Fruit fly (Drosophila melanogaster) whole organism, embryonic: Measurements from ENCODE around the gene PolD2.

Experiments
- CG10267 ChIP-seq: fragments of 200-800 bp; sonication (Bioruptor generic); optimal IDR thresholded peaks from 2 replicates; lab custom pipeline; 2018; ENCODE audit warnings: missing biosample characterization, mild to moderate bottlenecking, missing genetic modification characterization, moderate library complexity
- CG10462 ChIP-seq: fragments of 200-800 bp; sonication (Bioruptor generic); optimal IDR thresholded peaks from 2 replicates; lab custom pipeline; 2016; ENCODE audit warnings: missing biosample characterization, missing genetic modification characterization
- CG1233 ChIP-seq: fragments of 200-800 bp; sonication (Bioruptor generic); optimal IDR thresholded peaks from 4 replicates; lab custom pipeline; 2018; ENCODE audit warnings: missing biosample characterization, mild to moderate bottlenecking, missing genetic modification characterization
- CG12659 ChIP-seq: fragments of 200-800 bp; sonication (Bioruptor generic); optimal IDR thresholded peaks from 3 replicates; lab custom pipeline; 2017; ENCODE audit warnings: mild to moderate bottlenecking, missing biosample characterization, missing genetic modification reagents, missing genetic modification characterization
- CG15011 ChIP-seq: fragments of 200-800 bp; sonication (Bioruptor generic); optimal IDR thresholded peaks from 3 replicates; lab custom pipeline; 2018; ENCODE audit warnings: missing biosample characterization, mild to moderate bottlenecking, missing genetic modification characterization
- CG16779 ChIP-seq: fragments of 200-800 bp; sonication (Bioruptor generic); IDR thresholded peaks from 2 replicates; pipeline ENCODE4 v1.3.6; 2022; ENCODE audit warnings: missing biosample characterization, missing genetic modification characterization
- CG16813 ChIP-seq: fragments of 200-800 bp; sonication (Bioruptor generic); IDR thresholded peaks from 3 replicates; pipeline ENCODE4 v1.3.6; 2022; ENCODE audit warnings: missing biosample characterization, missing genetic modification characterization; ENCODE audit not compliant: partially characterized antibody
- CG17186 ChIP-seq: fragments of 200-800 bp; sonication (Bioruptor generic); optimal IDR thresholded peaks from 3 replicates; lab custom pipeline; 2017; ENCODE audit warnings: missing biosample characterization, missing genetic modification reagents, missing genetic modification characterization
- CG17385 ChIP-seq: fragments of 200-800 bp; sonication (Bioruptor generic); optimal IDR thresholded peaks from 3 replicates; lab custom pipeline; 2018; ENCODE audit warnings: missing biosample characterization, mild to moderate bottlenecking, missing genetic modification characterization
- CG17829 ChIP-seq: fragments of 200-800 bp; optimal IDR thresholded peaks from 2 replicates; lab custom pipeline; 2019; ENCODE audit warnings: missing biosample characterization, mild to moderate bottlenecking, missing genetic modification characterization, moderate library complexity
- CG2199 ChIP-seq: fragments of 200-800 bp; sonication (Bioruptor generic); IDR thresholded peaks from 3 replicates; pipeline ENCODE4 v1.3.6; 2022; ENCODE audit warnings: missing biosample characterization, missing genetic modification characterization
- CG2202 ChIP-seq: fragments of 200-800 bp; sonication (Bioruptor generic); optimal IDR thresholded peaks from 2 replicates; lab custom pipeline; 2018; ENCODE audit warnings: missing biosample characterization, mild to moderate bottlenecking, missing genetic modification characterization
- CG2712 ChIP-seq: fragments of 200-800 bp; optimal IDR thresholded peaks from 3 replicates; lab custom pipeline; 2019; ENCODE audit warnings: missing biosample characterization, mild to moderate bottlenecking, missing genetic modification characterization, moderate library complexity
- CG30020 ChIP-seq: fragments of 200-800 bp; optimal IDR thresholded peaks from 2 replicates; lab custom pipeline; 2019; ENCODE audit warnings: missing biosample characterization, mild to moderate bottlenecking, missing genetic modification characterization, moderate library complexity
- CG30431 ChIP-seq: fragments of 200-800 bp; sonication (Bioruptor generic); optimal IDR thresholded peaks from 2 replicates; lab custom pipeline; 2017; ENCODE audit warnings: missing biosample characterization, missing genetic modification characterization
- CG3065 ChIP-seq: fragments of 200-800 bp; sonication (Bioruptor generic); optimal IDR thresholded peaks from 2 replicates; lab custom pipeline; 2016; ENCODE audit warnings: missing biosample characterization, missing genetic modification characterization
- CG32532 ChIP-seq: fragments of 200-800 bp; sonication (Bioruptor generic); IDR thresholded peaks from 2 replicates; pipeline ENCODE4 v1.3.6; 2022; ENCODE audit warnings: missing biosample characterization, missing genetic modification characterization
- CG32772 ChIP-seq: fragments of 200-800 bp; sonication (Bioruptor generic); IDR thresholded peaks from 2 replicates; pipeline ENCODE4 v1.3.6; 2022; ENCODE audit warnings: missing biosample characterization, missing genetic modification characterization
- CG3995 ChIP-seq: fragments of 200-800 bp; sonication (Bioruptor generic); optimal IDR thresholded peaks from 3 replicates; lab custom pipeline; 2016; ENCODE audit warnings: missing biosample characterization, missing genetic modification characterization
- CG4360 ChIP-seq: fragments of 200-800 bp; sonication (Bioruptor generic); IDR thresholded peaks from 2 replicates; pipeline ENCODE4 v1.3.6; 2022; ENCODE audit warnings: missing biosample characterization, missing genetic modification characterization
- CG7839 ChIP-seq: fragments of 200-800 bp; sonication (Bioruptor generic); optimal IDR thresholded peaks from 3 replicates; lab custom pipeline; 2018; ENCODE audit warnings: missing biosample characterization, mild to moderate bottlenecking, missing genetic modification characterization, moderate library complexity
- D19B ChIP-seq: fragments of 200-800 bp; sonication (Bioruptor generic); optimal IDR thresholded peaks from 2 replicates; lab custom pipeline; 2017; ENCODE audit warnings: missing biosample characterization, mild to moderate bottlenecking, missing genetic modification characterization
- Ets65A ChIP-seq: fragments of 200-800 bp; sonication (Bioruptor generic); peaks from one replicate; lab custom pipeline; 2016; ENCODE audit warnings: missing biosample characterization, missing genetic modification characterization
- Hr3 ChIP-seq: fragments of 200-800 bp; sonication (Bioruptor generic); optimal IDR thresholded peaks from 3 replicates; lab custom pipeline; 2016; ENCODE audit warnings: missing biosample characterization, missing genetic modification characterization
- NC2α ChIP-seq: fragments of 200-800 bp; sonication (Bioruptor generic); optimal IDR thresholded peaks from 2 replicates; lab custom pipeline; 2016; ENCODE audit warnings: missing biosample characterization, missing genetic modification characterization
- NfI ChIP-seq: fragments of 200-800 bp; sonication (Bioruptor generic); optimal IDR thresholded peaks from 3 replicates; lab custom pipeline; 2018; ENCODE audit warnings: missing biosample characterization, mild to moderate bottlenecking, missing genetic modification characterization, moderate library complexity
- PHDP ChIP-seq: fragments of 200-800 bp; sonication (Bioruptor generic); optimal IDR thresholded peaks from 3 replicates; lab custom pipeline; 2018; ENCODE audit warnings: missing biosample characterization, mild to moderate bottlenecking, missing genetic modification characterization, moderate library complexity
- Trl ChIP-seq, 3 experiments: fragments of >200 bp in 2 of 3; fragments of 200-800 bp in 1 of 3; sonication (Bioruptor generic) in 1 of 3; optimal IDR thresholded peaks; 2 replicates in 1 of 3; 3 replicates in 2 of 3; lab custom pipeline; 2016 to 2017; ENCODE audit warnings: missing biosample characterization in 1 of 3, missing genetic modification characterization in 1 of 3
- Vsx1 ChIP-seq: fragments of 200-800 bp; sonication (Bioruptor generic); optimal IDR thresholded peaks from 2 replicates; lab custom pipeline; 2017; ENCODE audit warnings: missing biosample characterization, mild to moderate bottlenecking, missing genetic modification characterization, missing genetic modification reagents
- abd-A ChIP-seq: fragments of 200-800 bp; sonication (Bioruptor generic); optimal IDR thresholded peaks from 3 replicates; lab custom pipeline; 2019; ENCODE audit warnings: missing biosample characterization, mild to moderate bottlenecking, missing genetic modification characterization, moderate library complexity
- bab2 ChIP-seq: fragments of 200-800 bp; sonication (Bioruptor generic); optimal IDR thresholded peaks from 2 replicates; lab custom pipeline; 2016; ENCODE audit warnings: missing biosample characterization, missing genetic modification characterization
- br ChIP-seq: fragments of >200 bp; optimal IDR thresholded peaks from 2 replicates; lab custom pipeline; 2017
- ci ChIP-seq: fragments of 200-800 bp; sonication (Bioruptor generic); IDR thresholded peaks from 3 replicates; pipeline ENCODE4 v1.3.6; 2022; ENCODE audit warnings: missing biosample characterization, missing genetic modification characterization
- danr ChIP-seq: fragments of 200-800 bp; sonication (Bioruptor generic); IDR thresholded peaks from 2 replicates; pipeline ENCODE4 v1.3.6; 2022; ENCODE audit warnings: missing biosample characterization, missing genetic modification characterization
- ewg ChIP-seq: fragments of 200-800 bp; sonication (Bioruptor generic); optimal IDR thresholded peaks from 3 replicates; lab custom pipeline; 2017; ENCODE audit warnings: mild to moderate bottlenecking, missing biosample characterization, missing genetic modification reagents, missing genetic modification characterization
- gcm ChIP-seq: fragments of 200-800 bp; sonication (Bioruptor generic); optimal IDR thresholded peaks from 2 replicates; lab custom pipeline; 2019; ENCODE audit warnings: missing biosample characterization, mild to moderate bottlenecking, missing genetic modification characterization, moderate library complexity
- gcm2 ChIP-seq: fragments of 200-800 bp; sonication (Bioruptor generic); optimal IDR thresholded peaks from 2 replicates; lab custom pipeline; 2016; ENCODE audit warnings: missing biosample characterization, missing genetic modification characterization
- grn ChIP-seq: fragments of 200-800 bp; sonication (Bioruptor generic); optimal IDR thresholded peaks from 3 replicates; lab custom pipeline; 2017; ENCODE audit warnings: missing biosample characterization, missing genetic modification characterization
- hb ChIP-seq: fragments of 200-800 bp; sonication (Bioruptor generic); IDR thresholded peaks from 3 replicates; pipeline ENCODE4 v1.3.6; 2022; ENCODE audit warnings: missing biosample characterization, missing genetic modification characterization; ENCODE audit not compliant: partially characterized antibody
- hbn ChIP-seq: fragments of 200-800 bp; sonication (Bioruptor generic); IDR thresholded peaks from 2 replicates; pipeline ENCODE4 v1.3.6; 2022; ENCODE audit warnings: missing biosample characterization, missing genetic modification characterization; ENCODE audit not compliant: partially characterized antibody
- knrl ChIP-seq: fragments of 200-800 bp; sonication (Bioruptor generic); IDR thresholded peaks from 3 replicates; pipeline ENCODE4 v1.3.6; 2022; ENCODE audit warnings: missing biosample characterization, missing genetic modification characterization; ENCODE audit not compliant: partially characterized antibody
- lilli ChIP-seq: fragments of 200-800 bp; sonication (Bioruptor generic); optimal IDR thresholded peaks from 3 replicates; lab custom pipeline; 2016; ENCODE audit warnings: missing biosample characterization, missing genetic modification characterization
- luna ChIP-seq: fragments of 200-800 bp; sonication (Bioruptor generic); optimal IDR thresholded peaks from 2 replicates; lab custom pipeline; 2016; ENCODE audit warnings: missing biosample characterization, missing genetic modification characterization
- mld ChIP-seq: fragments of 200-800 bp; sonication (Bioruptor generic); IDR thresholded peaks from 3 replicates; pipeline ENCODE4 v1.3.6; 2022; ENCODE audit warnings: missing biosample characterization, missing genetic modification characterization; ENCODE audit not compliant: partially characterized antibody
- nerfin-1 ChIP-seq: fragments of 200-800 bp; sonication (Bioruptor generic); optimal IDR thresholded peaks from 3 replicates; lab custom pipeline; 2019; ENCODE audit warnings: missing biosample characterization, mild to moderate bottlenecking, missing genetic modification characterization, moderate library complexity
- pho ChIP-seq: fragments of 200-800 bp; sonication (Bioruptor generic); optimal IDR thresholded peaks from 2 replicates; lab custom pipeline; 2016; ENCODE audit warnings: missing biosample characterization, missing genetic modification characterization
- sima ChIP-seq: fragments of 200-800 bp; sonication (Bioruptor generic); optimal IDR thresholded peaks from 2 replicates; lab custom pipeline; 2016; ENCODE audit warnings: missing biosample characterization, missing genetic modification characterization
- sna ChIP-seq: fragments of 200-800 bp; sonication (Bioruptor generic); IDR thresholded peaks from 2 replicates; pipeline ENCODE4 v1.3.6; 2022; ENCODE audit warnings: missing biosample characterization, missing genetic modification characterization; ENCODE audit not compliant: partially characterized antibody
- tio ChIP-seq: fragments of 200-800 bp; sonication (Bioruptor generic); optimal IDR thresholded peaks from 2 replicates; lab custom pipeline; 2017; ENCODE audit warnings: missing biosample characterization, missing genetic modification characterization, inconsistent platforms
- toy ChIP-seq: fragments of 200-800 bp; sonication (Bioruptor generic); IDR thresholded peaks from 2 replicates; pipeline ENCODE4 v1.3.6; 2022; ENCODE audit warnings: missing biosample characterization, missing genetic modification characterization
- trem ChIP-seq: fragments of 200-800 bp; optimal IDR thresholded peaks from 3 replicates; lab custom pipeline; 2019; ENCODE audit warnings: missing biosample characterization, mild to moderate bottlenecking, missing genetic modification characterization, moderate library complexity

Gene PolD2

DNA sequence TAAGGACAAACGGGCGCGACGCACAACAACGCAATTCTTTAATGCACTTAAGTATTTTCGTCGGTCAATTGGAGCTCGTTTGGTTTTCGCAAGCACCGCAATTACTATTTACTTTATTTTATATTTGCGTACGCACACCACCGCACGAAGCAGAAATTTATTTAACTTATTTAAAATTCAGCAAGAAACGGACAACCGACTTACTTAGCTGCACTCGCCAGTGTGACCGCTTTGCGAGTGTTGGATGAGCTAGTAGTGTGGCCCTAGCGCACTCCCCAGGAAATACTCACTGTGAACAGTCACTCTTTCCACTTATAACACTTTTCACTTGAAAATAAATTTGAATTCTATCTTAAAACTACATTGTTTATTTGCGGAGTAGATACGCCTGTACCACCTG is 44.6 kb upstream of the PolD2 start, which contains the start of gene drpr (continued):
- TF ChIP-seq grn (GFP tag; lab: Kevin White, UChicago) = no peak
- TF ChIP-seq sima (GFP tag; lab: Kevin White, UChicago) = no peak
- TF ChIP-seq CG17385 = peak; percentile 48
- no peak for TF ChIP-seq Hr3
- TF ChIP-seq luna (GFP tag; lab: Kevin White, UChicago) = no peak
- peak; percentile 45; the same call in 1 of the 3 replicates for TF ChIP-seq knrl
- peak; percentile 39 for TF ChIP-seq NfI (GFP tag; lab: Kevin White, UChicago)
- peak; percentile 19; the same call in 1 of the 3 replicates for TF ChIP-seq mld (GFP tag; lab: Robert Waterston, UW)
- TF ChIP-seq D19B (GFP tag; lab: Kevin White, UChicago) = no peak
- no peak for TF ChIP-seq toy (GFP tag; lab: Robert Waterston, UW)
- TF ChIP-seq CG10462 (GFP tag; lab: Kevin White, UChicago) = no peak
- peak; percentile 61; the same call in 2 of the 3 replicates for TF ChIP-seq ci (GFP tag; lab: Robert Waterston, UW)
- TF ChIP-seq CG15011 (GFP tag; lab: Kevin White, UChicago) = no peak
- TF ChIP-seq CG17829 (tag; lab: Kevin White, UChicago) = peak; percentile 58
- TF ChIP-seq CG2202 (tag; lab: Kevin White, UChicago) = peak; percentile 6
- TF ChIP-seq tio (GFP tag; lab: Kevin White, UChicago) = no peak
- TF ChIP-seq CG4360 (GFP tag; lab: Robert Waterston, UW) = no peak
- TF ChIP-seq CG12659 = peak; percentile 78
- no peak for TF ChIP-seq bab2 (GFP tag; lab: Kevin White, UChicago)
- TF ChIP-seq Vsx1 (GFP tag; lab: Kevin White, UChicago) = no peak
- TF ChIP-seq CG16779 (GFP tag; lab: Robert Waterston, UW) = no peak
- TF ChIP-seq CG32532 (GFP tag; lab: Robert Waterston, UW) = no peak
- no peak for TF ChIP-seq CG32772
- no peak for TF ChIP-seq NC2α
- TF ChIP-seq CG16813 (GFP tag; lab: Robert Waterston, UW) = 0 out of 3 replicates have a peak, but pooled peaks have one; percentile 38
- TF ChIP-seq CG2712 = peak; percentile 46
- TF ChIP-seq nerfin-1 (tag; lab: Kevin White, UChicago) = peak; percentile 21
- TF ChIP-seq Trl (optimal IDR thresholded peaks at IDR 0.05; lab: Kevin White, UChicago) = no peak
- peak; percentile 2 for TF ChIP-seq Trl (GFP tag; optimal IDR thresholded peaks at IDR 0.05; lab: Kevin White, UChicago)
- TF ChIP-seq CG2199 (GFP tag; lab: Robert Waterston, UW) = 0 out of 3 replicates have a peak, but pooled peaks have one; percentile 24
- no peak for TF ChIP-seq sna (GFP tag; lab: Robert Waterston, UW)
- no peak for TF ChIP-seq Ets65A (GFP tag; lab: Kevin White, UChicago)
- peak; percentile 11 for TF ChIP-seq CG17186 (GFP tag; lab: Kevin White, UChicago)
- no peak for TF ChIP-seq CG30431 (GFP tag; lab: Kevin White, UChicago)
- no peak for TF ChIP-seq lilli (GFP tag; lab: Kevin White, UChicago)
- no peak for TF ChIP-seq hb (GFP tag; lab: Robert Waterston, UW)
- TF ChIP-seq pho (GFP tag; lab: Kevin White, UChicago) = no peak
- TF ChIP-seq CG30020 = peak; percentile 34
- TF ChIP-seq PHDP (tag; lab: Kevin White, UChicago) = no peak
- peak; percentile 58 for TF ChIP-seq CG10267
- TF ChIP-seq ewg (GFP tag; lab: Kevin White, UChicago) = peak; percentile 64
- TF ChIP-seq abd-A (tag; lab: Kevin White, UChicago) = peak; percentile 42
- TF ChIP-seq hbn = no peak
- TF ChIP-seq br (lab: Kevin White, UChicago) = no peak
- TF ChIP-seq CG7839 = no peak
- TF ChIP-seq gcm (GFP tag; lab: Kevin White, UChicago) = peak; percentile 18
- peak; percentile 54 for TF ChIP-seq trem (tag; lab: Kevin White, UChicago)
- peak; percentile 99 for TF ChIP-seq CG3995 (GFP tag; lab: Kevin White, UChicago)
- TF ChIP-seq danr (GFP tag; lab: Robert Waterston, UW) = no peak
- TF ChIP-seq CG1233 = no peak
- TF ChIP-seq gcm2 (GFP tag; lab: Kevin White, UChicago) = no peak
- no peak for TF ChIP-seq CG3065 (GFP tag; lab: Kevin White, UChicago)
